Worm (Caenorhabditis elegans) whole organism, L4 larva: Measurements from ENCODE around the gene T24C4.10.

Source experiments
- F10B5.3 ChIP-seq: sonication (generic microtip); optimal IDR thresholded peaks from 2 replicates; lab custom pipeline; 2016; ENCODE audit warnings: mild to moderate bottlenecking, missing genetic modification characterization, missing compliant biosample characterization
- F26F4.8 ChIP-seq: fragments of 200-800 bp; sonication (Bioruptor generic); conservative IDR thresholded peaks from 2 replicates; pipeline ENCODE4 v1.3.6; 2022; ENCODE audit warnings: missing genetic modification characterization, missing compliant biosample characterization
- F37D6.2 ChIP-seq: sonication (generic microtip); optimal IDR thresholded peaks from 2 replicates; lab custom pipeline; 2016; ENCODE audit warnings: mild to moderate bottlenecking, missing genetic modification characterization, missing compliant biosample characterization
- Y48G9A.11 ChIP-seq: fragments of 200-800 bp; sonication (Bioruptor generic); IDR thresholded peaks from 2 replicates; pipeline ENCODE4 v1.3.6; 2022; ENCODE audit warnings: missing genetic modification reagents, missing genetic modification characterization, missing compliant biosample characterization
- Y5F2A.4 ChIP-seq: fragments of 200-800 bp; sonication (Bioruptor generic); optimal IDR thresholded peaks from 2 replicates; lab custom pipeline; 2018; ENCODE audit warnings: mild to moderate bottlenecking, missing genetic modification characterization, missing compliant biosample characterization
- Y75B8A.6 ChIP-seq: fragments of 200-800 bp; sonication (Bioruptor generic); IDR thresholded peaks from 2 replicates; pipeline ENCODE4 v1.3.6; 2022; ENCODE audit warnings: missing genetic modification reagents, missing genetic modification characterization, missing compliant biosample characterization
- ceh-20 ChIP-seq: fragments of 200-800 bp; sonication (Bioruptor generic); IDR thresholded peaks from 2 replicates; pipeline ENCODE4 v1.3.6; 2022; ENCODE audit warnings: missing genetic modification reagents, missing genetic modification characterization, missing compliant biosample characterization
- ceh-32 ChIP-seq: sonication (generic microtip); optimal IDR thresholded peaks from 2 replicates; lab custom pipeline; 2016; ENCODE audit warnings: mild to moderate bottlenecking, missing genetic modification characterization, missing compliant biosample characterization; ENCODE audit not compliant: poor library complexity
- ceh-44 ChIP-seq: fragments of 200-800 bp; sonication (Bioruptor generic); IDR thresholded peaks from 2 replicates; pipeline ENCODE4 v1.3.6; 2022; ENCODE audit warnings: missing genetic modification reagents, missing genetic modification characterization, missing compliant biosample characterization
- ceh-82 ChIP-seq: sonication (generic microtip); optimal IDR thresholded peaks from 2 replicates; lab custom pipeline; 2017; ENCODE audit warnings: missing biosample characterization, missing genetic modification characterization
- ces-1 ChIP-seq: fragments of 150-350 bp; sonication (generic microtip); optimal IDR thresholded peaks from 4 replicates; lab custom pipeline; 2014; ENCODE audit warnings: missing biosample characterization, missing genetic modification reagents, missing genetic modification characterization
- cey-2 ChIP-seq: sonication (generic microtip); optimal IDR thresholded peaks from 3 replicates; lab custom pipeline; 2017; ENCODE audit warnings: missing genetic modification characterization, mild to moderate bottlenecking, missing compliant biosample characterization, antibody characterized with exemption, borderline replicate concordance; ENCODE audit not compliant: insufficient read depth
- daf-16 ChIP-seq, 3 experiments: sonication (generic microtip); optimal IDR thresholded peaks; 2 replicates each; lab custom pipeline; 2016 to 2017; ENCODE audit warnings: missing genetic modification characterization in 3 of 3, missing genetic modification reagents in 3 of 3, mild to moderate bottlenecking in 2 of 3, missing compliant biosample characterization in 2 of 3, missing biosample characterization in 1 of 3, moderate library complexity in 1 of 3
- daf-19 ChIP-seq: fragments of 200-800 bp; sonication (Bioruptor generic); conservative IDR thresholded peaks from 2 replicates; pipeline ENCODE4 v1.3.6; 2022; ENCODE audit warnings: missing genetic modification characterization, missing compliant biosample characterization
- daf-8 ChIP-seq: fragments of 200-800 bp; sonication (Bioruptor generic); IDR thresholded peaks from 2 replicates; pipeline ENCODE4 v1.3.6; 2022; ENCODE audit warnings: missing genetic modification characterization, missing compliant biosample characterization
- dmd-6 ChIP-seq: fragments of 200-800 bp; sonication (Bioruptor generic); IDR thresholded peaks from 2 replicates; pipeline ENCODE4 v1.3.6; 2022; ENCODE audit warnings: missing genetic modification reagents, missing genetic modification characterization, missing compliant biosample characterization
- dmd-8 ChIP-seq: fragments of 200-800 bp; sonication (Bioruptor generic); IDR thresholded peaks from 2 replicates; pipeline ENCODE4 v1.3.6; 2022; ENCODE audit warnings: missing genetic modification characterization, missing compliant biosample characterization
- dpl-1 ChIP-seq: fragments of 150-350 bp; optimal IDR thresholded peaks from 2 replicates; lab custom pipeline; 2014; ENCODE audit warnings: missing biosample characterization, missing genetic modification reagents, missing genetic modification characterization
- dve-1 ChIP-seq: sonication (generic microtip); optimal IDR thresholded peaks from 2 replicates; lab custom pipeline; 2017; ENCODE audit warnings: antibody characterized with exemption, mild to moderate bottlenecking, missing genetic modification characterization, missing compliant biosample characterization; ENCODE audit not compliant: insufficient read depth
- hlh-30 ChIP-seq: sonication (generic microtip); optimal IDR thresholded peaks from 2 replicates; lab custom pipeline; 2017; ENCODE audit warnings: antibody characterized with exemption, mild to moderate bottlenecking, missing genetic modification characterization, missing compliant biosample characterization; ENCODE audit not compliant: insufficient read depth
- hmg-1.1 ChIP-seq: fragments of 200-800 bp; sonication (Bioruptor generic); IDR thresholded peaks from 2 replicates; pipeline ENCODE4 v1.3.6; 2022; ENCODE audit warnings: missing genetic modification reagents, missing genetic modification characterization, missing compliant biosample characterization
- jun-1 ChIP-seq: fragments of 150-350 bp; optimal IDR thresholded peaks from 2 replicates; lab custom pipeline; 2014; ENCODE audit warnings: missing biosample characterization, missing genetic modification reagents, missing genetic modification characterization
- lim-7 ChIP-seq: fragments of 200-800 bp; sonication (Bioruptor generic); IDR thresholded peaks from 2 replicates; pipeline ENCODE4 v1.3.6; 2022; ENCODE audit warnings: missing genetic modification characterization, missing compliant biosample characterization
- lin-1 ChIP-seq: fragments of 200-800 bp; sonication (Bioruptor generic); IDR thresholded peaks from 2 replicates; pipeline ENCODE4 v1.3.6; 2022; ENCODE audit warnings: missing genetic modification reagents, missing genetic modification characterization, missing compliant biosample characterization
- lin-29 ChIP-seq: fragments of 200-800 bp; sonication (Bioruptor generic); IDR thresholded peaks from 2 replicates; pipeline ENCODE4 v1.3.6; 2022; ENCODE audit warnings: missing genetic modification reagents, missing genetic modification characterization, missing compliant biosample characterization
- lir-3 ChIP-seq: sonication (generic microtip); optimal IDR thresholded peaks from 2 replicates; lab custom pipeline; 2016; ENCODE audit warnings: mild to moderate bottlenecking, missing genetic modification characterization, missing compliant biosample characterization
- madf-9 ChIP-seq: fragments of 200-800 bp; sonication (Bioruptor generic); conservative IDR thresholded peaks from 2 replicates; pipeline ENCODE4 v1.3.6; 2022; ENCODE audit warnings: missing genetic modification reagents, missing genetic modification characterization, missing compliant biosample characterization
- mep-1 ChIP-seq: fragments of 150-350 bp; sonication (generic microtip); optimal IDR thresholded peaks from 3 replicates; lab custom pipeline; 2014; ENCODE audit warnings: missing biosample characterization, missing genetic modification characterization
- mes-2 ChIP-seq: sonication (generic microtip); optimal IDR thresholded peaks from 2 replicates; lab custom pipeline; 2016; ENCODE audit warnings: missing genotype, mild to moderate bottlenecking, missing genetic modification characterization, missing compliant biosample characterization; ENCODE audit not compliant: poor library complexity, severe bottlenecking
- mxl-2 ChIP-seq: fragments of 200-800 bp; sonication (Bioruptor generic); conservative IDR thresholded peaks from 2 replicates; pipeline ENCODE4 v1.3.6; 2022; ENCODE audit warnings: missing genetic modification reagents, missing genetic modification characterization, missing compliant biosample characterization
- nhr-10 ChIP-seq: fragments of 150-350 bp; optimal IDR thresholded peaks from 2 replicates; lab custom pipeline; 2014; ENCODE audit warnings: missing biosample characterization, missing genetic modification characterization
- nhr-102 ChIP-seq: sonication (generic microtip); optimal IDR thresholded peaks from 2 replicates; lab custom pipeline; 2016; ENCODE audit warnings: mild to moderate bottlenecking, missing genetic modification characterization, moderate library complexity, missing compliant biosample characterization
- nhr-111 ChIP-seq: fragments of 200-800 bp; sonication (Bioruptor generic); optimal IDR thresholded peaks from 2 replicates; lab custom pipeline; 2018; ENCODE audit warnings: mild to moderate bottlenecking, missing genetic modification characterization, missing compliant biosample characterization
- nhr-42 ChIP-seq: fragments of 200-800 bp; sonication (Bioruptor generic); IDR thresholded peaks from 2 replicates; pipeline ENCODE4 v1.3.6; 2022; ENCODE audit warnings: missing genetic modification characterization, missing compliant biosample characterization
- nhr-76 ChIP-seq: fragments of 150-350 bp; optimal IDR thresholded peaks from 2 replicates; lab custom pipeline; 2014; ENCODE audit warnings: missing biosample characterization, missing genetic modification characterization
- pha-4 ChIP-seq, 2 experiments: fragments of 150-350 bp in 1 of 2; fragments of 200-800 bp in 1 of 2; sonication (Bioruptor generic) in 1 of 2; IDR thresholded peaks in 1 of 2; optimal IDR thresholded peaks in 1 of 2; 2 replicates each; pipeline versions ENCODE4 v1.3.6 to Lab custom; 2014 to 2022; ENCODE audit warnings: missing genetic modification characterization in 2 of 2, missing genetic modification reagents in 2 of 2, missing biosample characterization in 1 of 2, missing compliant biosample characterization in 1 of 2
- pqm-1 ChIP-seq: sonication (generic microtip); optimal IDR thresholded peaks from 2 replicates; lab custom pipeline; 2017; ENCODE audit warnings: missing biosample characterization, missing genetic modification characterization
- rbr-2 ChIP-seq: sonication (generic microtip); optimal IDR thresholded peaks from 2 replicates; lab custom pipeline; 2016; ENCODE audit warnings: missing genotype, missing genetic modification characterization, missing compliant biosample characterization
- sdz-12 ChIP-seq: fragments of 200-800 bp; sonication (Bioruptor generic); optimal IDR thresholded peaks from 2 replicates; lab custom pipeline; 2018; ENCODE audit warnings: mild to moderate bottlenecking, missing genetic modification characterization, missing compliant biosample characterization
- set-16 ChIP-seq: fragments of 200-800 bp; sonication (Bioruptor generic); IDR thresholded peaks from 2 replicates; pipeline ENCODE4 v1.3.6; 2022; ENCODE audit warnings: missing genetic modification reagents, missing genetic modification characterization, missing compliant biosample characterization
- unc-62 ChIP-seq, 3 experiments: fragments of 150-350 bp in 1 of 3; sonication (generic microtip); optimal IDR thresholded peaks in 2 of 3; peaks in 1 of 3; 1 replicate in 1 of 3; 2 replicates in 2 of 3; lab custom pipeline; 2014 to 2017; ENCODE audit warnings: missing biosample characterization in 3 of 3, missing genetic modification characterization in 3 of 3, missing genetic modification reagents in 3 of 3, missing genotype in 1 of 3
- vab-7 ChIP-seq: fragments of 200-800 bp; sonication (Bioruptor generic); IDR thresholded peaks from 2 replicates; pipeline ENCODE4 v1.3.6; 2022; ENCODE audit warnings: missing genetic modification reagents, missing genetic modification characterization, missing compliant biosample characterization
- zag-1 ChIP-seq: fragments of 150-350 bp; optimal IDR thresholded peaks from 2 replicates; lab custom pipeline; 2014; ENCODE audit warnings: missing biosample characterization, missing genetic modification characterization
- zip-11 ChIP-seq: fragments of 200-800 bp; sonication (Bioruptor generic); IDR thresholded peaks from 2 replicates; pipeline ENCODE4 v1.3.6; 2022; ENCODE audit warnings: missing genetic modification characterization, missing compliant biosample characterization

T24C4.10 gene

ce11 chrIII:843999-844398 is 47.0 kb downstream of the T24C4.10 start (continued):
- no peak for TF ChIP-seq pqm-1 (tag; lab: Kevin White, UChicago)
- TF ChIP-seq ces-1 (GFP tag; lab: Kevin White, UChicago), result no peak
- TF ChIP-seq pha-4 (GFP tag; IDR thresholded peaks at IDR 0.05; lab: Robert Waterston, UW), result no peak
- no peak for TF ChIP-seq pha-4 (tag; optimal IDR thresholded peaks at IDR 0.05; lab: Kevin White, UChicago)
- TF ChIP-seq mxl-2, result peak; percentile 44; the same call in 1 of the 2 replicates
- no peak for TF ChIP-seq lim-7 (GFP tag; lab: Robert Waterston, UW)
- no peak for TF ChIP-seq lin-29 (GFP tag; lab: Robert Waterston, UW)
- TF ChIP-seq ceh-20 (GFP tag; lab: Robert Waterston, UW), result 0 out of 2 replicates have a peak, but pooled peaks have one; percentile 35
- peak; percentile 42; the same call in 1 of the 2 replicates for TF ChIP-seq madf-9
- no peak for TF ChIP-seq ceh-44 (GFP tag; lab: Robert Waterston, UW)
- TF ChIP-seq mes-2, result peak; percentile 27
- TF ChIP-seq F10B5.3 (tag; lab: Kevin White, UChicago), result no peak
- no peak for TF ChIP-seq nhr-111
- TF ChIP-seq hlh-30 (tag; lab: Kevin White, UChicago), result peak; percentile 77
- TF ChIP-seq ceh-82 (tag; lab: Kevin White, UChicago), result no peak
- TF ChIP-seq Y5F2A.4, result no peak
- TF ChIP-seq unc-62 (GFP tag; optimal IDR thresholded peaks at IDR 0.05 in 1 of 2; lab: Kevin White, UChicago), result peak in 1 of 2 experiments; percentile 14
- no peak for TF ChIP-seq unc-62 (tag; optimal IDR thresholded peaks at IDR 0.05; lab: Kevin White, UChicago)
- no peak for TF ChIP-seq daf-8 (GFP tag; lab: Robert Waterston, UW)
- TF ChIP-seq F26F4.8, result no peak
- TF ChIP-seq set-16 (GFP tag; lab: Robert Waterston, UW), result no peak
- TF ChIP-seq nhr-42 (GFP tag; lab: Robert Waterston, UW), result no peak
- no peak for TF ChIP-seq lin-1 (GFP tag; lab: Robert Waterston, UW)
- no peak for TF ChIP-seq daf-16 (GFP tag; optimal IDR thresholded peaks at IDR 0.05; lab: Kevin White, UChicago)
- TF ChIP-seq daf-16 (tag; optimal IDR thresholded peaks at IDR 0.05; lab: Kevin White, UChicago), result peak; percentile 68
- TF ChIP-seq daf-19 (GFP tag; lab: Robert Waterston, UW), result no peak
- TF ChIP-seq nhr-102 (tag; lab: Kevin White, UChicago), result no peak
- no peak for TF ChIP-seq rbr-2 (tag; lab: Kevin White, UChicago)
- TF ChIP-seq jun-1 (tag; lab: Kevin White, UChicago), result no peak
- no peak for TF ChIP-seq Y48G9A.11 (GFP tag; lab: Robert Waterston, UW)
- TF ChIP-seq cey-2 (tag; lab: Kevin White, UChicago), result no peak
- TF ChIP-seq dve-1 (tag; lab: Kevin White, UChicago), result no peak
- peak; percentile 53 for TF ChIP-seq dmd-6 (GFP tag; lab: Robert Waterston, UW)
- TF ChIP-seq nhr-76 (tag; lab: Kevin White, UChicago), result no peak
- TF ChIP-seq dmd-8 (GFP tag; lab: Robert Waterston, UW), result no peak
- TF ChIP-seq sdz-12 (GFP tag; lab: Kevin White, UChicago), result no peak
- no peak for TF ChIP-seq ceh-32 (tag; lab: Kevin White, UChicago)
- no peak for TF ChIP-seq nhr-10 (tag; lab: Kevin White, UChicago)
- no peak for TF ChIP-seq zag-1 (tag; lab: Kevin White, UChicago)
- peak; percentile 57 for TF ChIP-seq mep-1 (tag; lab: Kevin White, UChicago)
- TF ChIP-seq lir-3 (tag; lab: Kevin White, UChicago), result no peak
- TF ChIP-seq Y75B8A.6, result no peak
- TF ChIP-seq vab-7 (GFP tag; lab: Robert Waterston, UW), result no peak
- TF ChIP-seq hmg-1.1 (GFP tag; lab: Robert Waterston, UW), result peak; percentile 54
- TF ChIP-seq dpl-1 (GFP tag; lab: Kevin White, UChicago), result peak; percentile 15
- no peak for TF ChIP-seq F37D6.2 (tag; lab: Kevin White, UChicago)
- TF ChIP-seq zip-11 (GFP tag; lab: Robert Waterston, UW), result no peak
